Fruit fly (Drosophila melanogaster) whole organism, embryonic: ENCODE data around the gene CG4953.
A peak's percentile ranks its signal among the peaks of the same experiment; 100 is the strongest.

Experiments used
- Atf-2 ChIP-seq: fragments of 200-800 bp; sonication (Bioruptor generic); optimal IDR thresholded peaks from 2 replicates; lab custom pipeline; 2016; ENCODE audit warnings: missing biosample characterization, missing genetic modification characterization
- CG10147 ChIP-seq: fragments of 200-800 bp; sonication (Bioruptor generic); optimal IDR thresholded peaks from 2 replicates; lab custom pipeline; 2019; ENCODE audit warnings: missing biosample characterization, mild to moderate bottlenecking, missing genetic modification characterization, moderate library complexity
- CG10959 ChIP-seq: fragments of 200-800 bp; sonication (Bioruptor generic); IDR thresholded peaks from 2 replicates; pipeline ENCODE4 v1.3.6; 2022; ENCODE audit warnings: missing biosample characterization, missing genetic modification characterization
- CG10979 ChIP-seq: fragments of 200-800 bp; sonication (Bioruptor generic); optimal IDR thresholded peaks from 2 replicates; lab custom pipeline; 2018; ENCODE audit warnings: missing biosample characterization, mild to moderate bottlenecking, missing genetic modification characterization, moderate library complexity
- CG11695 ChIP-seq: fragments of 200-800 bp; sonication (Bioruptor generic); IDR thresholded peaks from 3 replicates; pipeline ENCODE4 v1.3.6; 2022; ENCODE audit warnings: missing biosample characterization, missing genetic modification characterization
- CG11696 ChIP-seq: fragments of 200-800 bp; sonication (Bioruptor generic); IDR thresholded peaks from 2 replicates; pipeline ENCODE4 v1.3.6; 2022; ENCODE audit warnings: missing biosample characterization, missing genetic modification characterization
- CG12071 ChIP-seq: fragments of 200-800 bp; sonication (Bioruptor generic); optimal IDR thresholded peaks from 3 replicates; lab custom pipeline; 2018; ENCODE audit warnings: missing biosample characterization, mild to moderate bottlenecking, missing genetic modification characterization
- CG13775 ChIP-seq: fragments of 200-800 bp; sonication (Bioruptor generic); optimal IDR thresholded peaks from 3 replicates; lab custom pipeline; 2017; ENCODE audit warnings: missing biosample characterization, mild to moderate bottlenecking, missing genetic modification characterization
- CG13894 ChIP-seq: fragments of 200-800 bp; sonication (Bioruptor generic); optimal IDR thresholded peaks from 3 replicates; lab custom pipeline; 2018; ENCODE audit warnings: missing biosample characterization, mild to moderate bottlenecking, missing genetic modification characterization, moderate library complexity
- CG14667 ChIP-seq: fragments of 200-800 bp; sonication (Bioruptor generic); IDR thresholded peaks from 2 replicates; pipeline ENCODE4 v1.3.6; 2022; ENCODE audit warnings: missing biosample characterization, missing genetic modification characterization
- CG17385 ChIP-seq: fragments of 200-800 bp; sonication (Bioruptor generic); optimal IDR thresholded peaks from 3 replicates; lab custom pipeline; 2018; ENCODE audit warnings: missing biosample characterization, mild to moderate bottlenecking, missing genetic modification characterization
- CG18764 ChIP-seq: fragments of 200-800 bp; sonication (Bioruptor generic); optimal IDR thresholded peaks from 3 replicates; lab custom pipeline; 2016; ENCODE audit warnings: missing biosample characterization, missing genetic modification characterization
- CG2199 ChIP-seq: fragments of 200-800 bp; sonication (Bioruptor generic); IDR thresholded peaks from 3 replicates; pipeline ENCODE4 v1.3.6; 2022; ENCODE audit warnings: missing biosample characterization, missing genetic modification characterization
- CG2678 ChIP-seq: fragments of 200-800 bp; sonication (Bioruptor generic); optimal IDR thresholded peaks from 3 replicates; lab custom pipeline; 2019; ENCODE audit warnings: missing biosample characterization, mild to moderate bottlenecking, missing genetic modification characterization, moderate library complexity
- CG31365 ChIP-seq: fragments of 200-800 bp; sonication (Bioruptor generic); optimal IDR thresholded peaks from 2 replicates; lab custom pipeline; 2018; ENCODE audit warnings: missing biosample characterization, mild to moderate bottlenecking, missing genetic modification characterization
- CG32532 ChIP-seq: fragments of 200-800 bp; sonication (Bioruptor generic); IDR thresholded peaks from 2 replicates; pipeline ENCODE4 v1.3.6; 2022; ENCODE audit warnings: missing biosample characterization, missing genetic modification characterization
- CG32772 ChIP-seq: fragments of 200-800 bp; sonication (Bioruptor generic); IDR thresholded peaks from 2 replicates; pipeline ENCODE4 v1.3.6; 2022; ENCODE audit warnings: missing biosample characterization, missing genetic modification characterization
- CG43689 ChIP-seq: fragments of 200-800 bp; sonication (Bioruptor generic); IDR thresholded peaks from 2 replicates; pipeline ENCODE4 v1.3.6; 2022; ENCODE audit warnings: missing biosample characterization, missing genetic modification characterization
- CG4707 ChIP-seq: fragments of 200-800 bp; sonication (Bioruptor generic); optimal IDR thresholded peaks from 2 replicates; lab custom pipeline; 2018; ENCODE audit warnings: missing biosample characterization, mild to moderate bottlenecking, missing genetic modification characterization, moderate library complexity
- CG6765 ChIP-seq: fragments of 200-800 bp; sonication (Bioruptor generic); optimal IDR thresholded peaks from 3 replicates; lab custom pipeline; 2017; ENCODE audit warnings: missing biosample characterization, mild to moderate bottlenecking, missing genetic modification characterization
- CG6813 ChIP-seq: fragments of 200-800 bp; sonication (Bioruptor generic); optimal IDR thresholded peaks from 2 replicates; lab custom pipeline; 2017; ENCODE audit warnings: missing biosample characterization, missing genetic modification characterization, mild to moderate bottlenecking, moderate library complexity, missing genetic modification reagents
- CG6854 ChIP-seq: fragments of 200-800 bp; sonication (Bioruptor generic); optimal IDR thresholded peaks from 3 replicates; lab custom pipeline; 2017; ENCODE audit warnings: missing biosample characterization, mild to moderate bottlenecking, missing genetic modification characterization
- CG7928 ChIP-seq: fragments of 200-800 bp; sonication (Bioruptor generic); optimal IDR thresholded peaks from 2 replicates; lab custom pipeline; 2017; ENCODE audit warnings: missing biosample characterization, mild to moderate bottlenecking, missing genetic modification characterization
- CrebB ChIP-seq: fragments of 200-800 bp; sonication (Bioruptor generic); optimal IDR thresholded peaks from 3 replicates; lab custom pipeline; 2018; ENCODE audit warnings: missing biosample characterization, mild to moderate bottlenecking, missing genetic modification characterization
- Dbx ChIP-seq: fragments of 200-800 bp; sonication (Bioruptor generic); IDR thresholded peaks from 3 replicates; pipeline ENCODE4 v1.3.6; 2022; ENCODE audit warnings: missing biosample characterization, missing genetic modification characterization
- Dek ChIP-seq: fragments of 200-800 bp; sonication (Bioruptor generic); optimal IDR thresholded peaks from 3 replicates; lab custom pipeline; 2019; ENCODE audit warnings: missing biosample characterization, mild to moderate bottlenecking, missing genetic modification characterization, moderate library complexity
- H15 ChIP-seq: fragments of 200-800 bp; sonication (Bioruptor generic); IDR thresholded peaks from 3 replicates; pipeline ENCODE4 v1.3.6; 2022; ENCODE audit warnings: missing biosample characterization, missing genetic modification characterization
- HLHmδ ChIP-seq: fragments of 200-800 bp; sonication (Bioruptor generic); optimal IDR thresholded peaks from 2 replicates; lab custom pipeline; 2018; ENCODE audit warnings: missing biosample characterization, mild to moderate bottlenecking, missing genetic modification characterization, moderate library complexity
- Pdp1 ChIP-seq, 2 experiments: fragments of 200-800 bp; sonication (Bioruptor generic); optimal IDR thresholded peaks; 3 replicates each; lab custom pipeline; 2016; ENCODE audit warnings: missing biosample characterization in 2 of 2, missing genetic modification characterization in 2 of 2, mild to moderate bottlenecking in 1 of 2, moderate library complexity in 1 of 2
- Sin3A ChIP-seq: fragments of >200 bp; optimal IDR thresholded peaks from 2 replicates; lab custom pipeline; 2018
- YL-1 ChIP-seq: fragments of 200-800 bp; sonication (Bioruptor generic); optimal IDR thresholded peaks from 3 replicates; lab custom pipeline; 2017; ENCODE audit warnings: missing biosample characterization, mild to moderate bottlenecking, missing genetic modification characterization
- al ChIP-seq: fragments of 200-800 bp; sonication (Bioruptor generic); IDR thresholded peaks from 2 replicates; pipeline ENCODE4 v1.3.6; 2022; ENCODE audit warnings: missing biosample characterization, missing genetic modification characterization
- ash1 ChIP-seq: fragments of 200-800 bp; sonication (Bioruptor generic); optimal IDR thresholded peaks from 2 replicates; lab custom pipeline; 2018; ENCODE audit warnings: missing biosample characterization, mild to moderate bottlenecking, missing genetic modification characterization
- bbx ChIP-seq: fragments of 200-800 bp; sonication (Bioruptor generic); IDR thresholded peaks from 2 replicates; pipeline ENCODE4 v1.3.6; 2022; ENCODE audit warnings: missing biosample characterization, missing genetic modification characterization; ENCODE audit not compliant: partially characterized antibody
- corto ChIP-seq: fragments of 200-800 bp; sonication (Bioruptor generic); optimal IDR thresholded peaks from 2 replicates; lab custom pipeline; 2016; ENCODE audit warnings: missing biosample characterization, mild to moderate bottlenecking, missing genetic modification characterization, moderate library complexity
- crc ChIP-seq: fragments of 200-800 bp; sonication (Bioruptor generic); optimal IDR thresholded peaks from 2 replicates; lab custom pipeline; 2016; ENCODE audit warnings: missing biosample characterization, missing genetic modification characterization
- disco-r ChIP-seq: fragments of 200-800 bp; sonication (Bioruptor generic); optimal IDR thresholded peaks from 2 replicates; lab custom pipeline; 2016; ENCODE audit warnings: missing biosample characterization, missing genetic modification characterization
- ewg ChIP-seq: fragments of 200-800 bp; sonication (Bioruptor generic); optimal IDR thresholded peaks from 3 replicates; lab custom pipeline; 2017; ENCODE audit warnings: mild to moderate bottlenecking, missing biosample characterization, missing genetic modification reagents, missing genetic modification characterization
- exex ChIP-seq: fragments of 200-800 bp; sonication (Bioruptor generic); optimal IDR thresholded peaks from 4 replicates; lab custom pipeline; 2018; ENCODE audit warnings: missing biosample characterization, mild to moderate bottlenecking, missing genetic modification characterization, moderate library complexity
- her ChIP-seq: fragments of 200-800 bp; sonication (Bioruptor generic); optimal IDR thresholded peaks from 2 replicates; lab custom pipeline; 2016; ENCODE audit warnings: missing biosample characterization, missing genetic modification characterization
- jumu ChIP-seq: fragments of 200-800 bp; sonication (Bioruptor generic); optimal IDR thresholded peaks from 3 replicates; lab custom pipeline; 2016; ENCODE audit warnings: missing biosample characterization, missing genetic modification characterization
- klu ChIP-seq: fragments of 200-800 bp; sonication (Bioruptor generic); IDR thresholded peaks from 2 replicates; pipeline ENCODE4 v1.3.6; 2022; ENCODE audit warnings: missing biosample characterization, missing genetic modification characterization
- nau ChIP-seq: fragments of 200-800 bp; sonication (Bioruptor generic); optimal IDR thresholded peaks from 3 replicates; lab custom pipeline; 2017; ENCODE audit warnings: missing biosample characterization, mild to moderate bottlenecking, missing genetic modification characterization, missing genetic modification reagents
- nmo ChIP-seq: fragments of 200-800 bp; sonication (Bioruptor generic); optimal IDR thresholded peaks from 2 replicates; lab custom pipeline; 2018; ENCODE audit warnings: missing biosample characterization, mild to moderate bottlenecking, missing genetic modification characterization, moderate library complexity
- oc ChIP-seq: fragments of 200-800 bp; sonication (Bioruptor generic); optimal IDR thresholded peaks from 2 replicates; lab custom pipeline; 2018; ENCODE audit warnings: missing biosample characterization, mild to moderate bottlenecking, missing genetic modification characterization, moderate library complexity
- sima ChIP-seq: fragments of 200-800 bp; sonication (Bioruptor generic); optimal IDR thresholded peaks from 2 replicates; lab custom pipeline; 2016; ENCODE audit warnings: missing biosample characterization, missing genetic modification characterization
- slp2 ChIP-seq: fragments of 200-800 bp; sonication (Bioruptor generic); optimal IDR thresholded peaks from 2 replicates; lab custom pipeline; 2016; ENCODE audit warnings: missing biosample characterization, missing genetic modification characterization
- sr ChIP-seq: fragments of 200-800 bp; sonication (Bioruptor generic); IDR thresholded peaks from 3 replicates; pipeline ENCODE4 v1.3.6; 2022; ENCODE audit warnings: missing biosample characterization, missing genetic modification characterization
- tin ChIP-seq: fragments of 200-800 bp; sonication (Bioruptor generic); optimal IDR thresholded peaks from 3 replicates; lab custom pipeline; 2016; ENCODE audit warnings: missing biosample characterization, missing genetic modification characterization
- ttk ChIP-seq: fragments of 200-800 bp; sonication (Bioruptor generic); IDR thresholded peaks from 2 replicates; pipeline ENCODE4 v2.1.2; 2022; ENCODE audit warnings: missing biosample characterization, missing genetic modification characterization
- unpg ChIP-seq: fragments of 200-800 bp; sonication (Bioruptor generic); optimal IDR thresholded peaks from 3 replicates; lab custom pipeline; 2018; ENCODE audit warnings: missing biosample characterization, mild to moderate bottlenecking, missing genetic modification characterization, moderate library complexity

Gene CG4953

DNA sequence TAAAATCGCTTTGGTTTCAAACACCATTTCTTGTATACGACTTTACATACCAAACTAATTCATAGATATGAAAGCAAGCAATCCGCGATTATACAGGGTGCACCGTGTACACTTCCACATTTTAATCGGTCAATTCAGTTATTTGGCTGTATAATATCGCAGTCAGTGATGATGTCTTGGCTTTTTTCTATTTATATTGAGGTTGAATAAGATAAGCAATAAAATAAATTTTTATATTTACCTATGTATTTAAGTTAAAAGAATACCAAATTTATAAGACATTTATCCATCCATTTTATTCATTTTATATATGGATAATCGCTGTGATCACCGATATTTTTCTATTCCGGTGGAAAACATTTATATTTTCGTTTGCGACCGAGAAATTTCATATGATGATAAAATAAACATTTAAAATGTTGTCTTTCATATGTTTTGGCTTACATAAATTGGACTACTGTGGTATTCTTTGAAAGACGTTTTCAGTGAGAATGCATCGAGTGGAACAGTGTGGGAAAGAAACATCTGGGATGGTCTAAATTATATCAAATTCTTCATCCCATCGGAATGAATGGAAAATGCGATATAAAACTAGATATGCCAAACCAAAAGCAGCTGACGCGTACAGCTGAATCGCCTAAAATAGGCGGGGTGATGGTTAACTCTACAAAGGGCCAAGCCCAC, 39.6 kb upstream of the CG4953 start, which contains the start of gene CG5708 (continued):
- TF ChIP-seq Sin3A (lab: Kevin White, UChicago) (no peak), slp2 (GFP tag; lab: Kevin White, UChicago) (no peak), CG11695 (GFP tag; lab: Robert Waterston, UW) (no peak), disco-r (GFP tag; lab: Kevin White, UChicago) (no peak), crc (GFP tag; lab: Kevin White, UChicago) (no peak), CG10959 (no peak), Dbx (no peak), CG13894 (no peak), CG6854 (no peak), al (GFP tag; lab: Robert Waterston, UW) (no peak), CG11696 (GFP tag; lab: Robert Waterston, UW) (no peak), CG31365 (tag; lab: Kevin White, UChicago) (no peak), corto (GFP tag; lab: Kevin White, UChicago) (no peak), CG6765 (GFP tag; lab: Kevin White, UChicago) (no peak), HLHmδ (no peak), Dek (no peak), Pdp1 (GFP tag; optimal IDR thresholded peaks at IDR 0.05; lab: Kevin White, UChicago) (no peak), CrebB (tag; lab: Kevin White, UChicago) (no peak), oc (tag; lab: Kevin White, UChicago) (no peak), CG12071 (GFP tag; lab: Kevin White, UChicago) (no peak), CG4707 (GFP tag; lab: Kevin White, UChicago) (no peak), CG2678 (tag; lab: Kevin White, UChicago) (no peak), CG10147 (GFP tag; lab: Kevin White, UChicago) (no peak), sr (GFP tag; lab: Robert Waterston, UW) (no peak), CG14667 (GFP tag; lab: Robert Waterston, UW) (no peak), CG2199 (GFP tag; lab: Robert Waterston, UW) (no peak), exex (peak; percentile 40), tin (GFP tag; lab: Kevin White, UChicago) (no peak), bbx (no peak), her (no peak), YL-1 (GFP tag; lab: Kevin White, UChicago) (no peak), CG10979 (tag; lab: Kevin White, UChicago) (no peak), CG32772 (GFP tag; lab: Robert Waterston, UW) (no peak), CG13775 (GFP tag; lab: Kevin White, UChicago) (peak; percentile 17), jumu (GFP tag; lab: Kevin White, UChicago) (no peak), CG43689 (GFP tag; lab: Robert Waterston, UW) (no peak), CG32532 (GFP tag; lab: Robert Waterston, UW) (no peak), CG17385 (no peak), nau (GFP tag; lab: Kevin White, UChicago) (no peak), unpg (GFP tag; lab: Kevin White, UChicago) (no peak), CG6813 (GFP tag; lab: Kevin White, UChicago) (no peak), CG18764 (GFP tag; lab: Kevin White, UChicago) (no peak), klu (GFP tag; lab: Robert Waterston, UW) (no peak), H15 (GFP tag; lab: Robert Waterston, UW) (no peak), nmo (GFP tag; lab: Kevin White, UChicago) (peak; percentile 66), Atf-2 (GFP tag; lab: Kevin White, UChicago) (no peak), CG7928 (no peak), sima (GFP tag; lab: Kevin White, UChicago) (no peak), ttk (GFP tag; lab: Robert Waterston, UW) (no peak), ash1 (GFP tag; lab: Kevin White, UChicago) (no peak), ewg (no peak)
